Fruit fly (Drosophila melanogaster) whole organism, embryonic: ENCODE results near the gene CG42489.

Experiments used
- Side ChIP-seq: fragments of 200-800 bp; sonication (Bioruptor generic); optimal IDR thresholded peaks from 2 replicates; lab custom pipeline; 2016; ENCODE audit warnings: missing biosample characterization, missing genetic modification characterization
- oc ChIP-seq: fragments of 200-800 bp; sonication (Bioruptor generic); optimal IDR thresholded peaks from 2 replicates; lab custom pipeline; 2018; ENCODE audit warnings: missing biosample characterization, mild to moderate bottlenecking, missing genetic modification characterization, moderate library complexity

DNA sequence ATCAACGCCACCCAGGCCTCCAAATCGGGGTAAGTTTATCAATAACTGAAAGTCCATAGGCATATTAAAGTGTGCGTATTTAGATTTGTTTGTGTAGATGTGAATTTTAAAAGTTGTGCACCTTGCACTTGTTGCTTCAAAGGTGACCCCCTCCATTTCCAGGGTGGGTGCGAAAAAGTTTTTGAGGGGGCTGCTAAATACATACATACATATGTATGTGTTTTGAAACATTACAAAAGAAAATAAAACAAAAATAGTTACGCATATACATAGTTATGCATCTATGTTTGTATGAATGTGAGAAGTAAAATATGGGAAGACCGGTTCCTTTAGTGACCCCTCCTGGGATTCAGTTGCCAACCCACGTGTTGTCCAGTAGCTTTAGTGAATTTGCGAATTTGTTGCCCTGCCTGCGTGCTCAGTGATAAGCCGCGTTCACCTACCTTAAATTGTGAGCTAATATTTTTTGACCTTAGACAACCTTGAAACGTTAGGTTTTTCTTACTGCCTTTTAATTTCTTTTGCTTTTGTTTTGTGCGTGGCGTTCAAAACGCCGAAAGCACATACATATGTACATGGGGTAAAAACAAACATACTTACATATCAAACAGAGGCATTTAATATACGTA, 15.4 kb upstream of the CG42489 start:
- no peak for TF ChIP-seq oc (tag; lab: Kevin White, UChicago)
- no peak for TF ChIP-seq Side (GFP tag; lab: Kevin White, UChicago)
